Worm (Caenorhabditis elegans) whole organism, young adult: ENCODE data around the gene ndub-3.

ENCODE experiments used
- B0019.2 ChIP-seq: fragments of 200-800 bp; sonication (Bioruptor generic); conservative IDR thresholded peaks from 2 replicates; pipeline ENCODE4 v1.3.6; 2022; ENCODE audit warnings: missing genetic modification reagents, missing genetic modification characterization, missing compliant biosample characterization
- F57C9.4 ChIP-seq: sonication (generic microtip); optimal IDR thresholded peaks from 2 replicates; lab custom pipeline; 2017; ENCODE audit warnings: mild to moderate bottlenecking, missing genetic modification characterization, missing compliant biosample characterization
- K11D2.4 ChIP-seq: fragments of 200-800 bp; sonication (Bioruptor generic); IDR thresholded peaks from 2 replicates; pipeline ENCODE4 v1.3.6; 2022; ENCODE audit warnings: missing genetic modification reagents, missing genetic modification characterization, missing compliant biosample characterization
- ama-1 ChIP-seq, 3 experiments: fragments of 150-350 bp in 1 of 3; sonication (generic microtip) in 2 of 3; optimal IDR thresholded peaks; 2 replicates each; lab custom pipeline; 2014 to 2018; ENCODE audit warnings: missing biosample characterization in 2 of 3, missing genetic modification characterization in 2 of 3, missing genetic modification reagents in 2 of 3
- die-1 ChIP-seq: sonication (generic microtip); optimal IDR thresholded peaks from 2 replicates; lab custom pipeline; 2016; ENCODE audit warnings: missing genotype, mild to moderate bottlenecking, missing genetic modification characterization, missing compliant biosample characterization
- egl-44 ChIP-seq: fragments of 200-800 bp; sonication (Bioruptor generic); IDR thresholded peaks from 2 replicates; pipeline ENCODE4 v1.3.6; 2022; ENCODE audit warnings: missing genetic modification reagents, missing genetic modification characterization, missing compliant biosample characterization
- egrh-3 ChIP-seq: fragments of 200-800 bp; sonication (Bioruptor generic); IDR thresholded peaks from 2 replicates; pipeline ENCODE4 v1.3.6; 2022; ENCODE audit warnings: missing genetic modification reagents, missing genetic modification characterization, missing compliant biosample characterization
- ets-4 ChIP-seq: fragments of 200-800 bp; sonication (Bioruptor generic); optimal IDR thresholded peaks from 2 replicates; lab custom pipeline; 2018; ENCODE audit warnings: mild to moderate bottlenecking, missing genetic modification characterization, missing compliant biosample characterization
- let-607 ChIP-seq, 2 experiments: fragments of 200-800 bp in 1 of 2; sonication (Bioruptor generic) in 1 of 2; sonication (generic microtip) in 1 of 2; optimal IDR thresholded peaks; 2 replicates each; lab custom pipeline; 2016 to 2018; ENCODE audit warnings: mild to moderate bottlenecking in 2 of 2, missing compliant biosample characterization in 2 of 2, missing genetic modification characterization in 2 of 2, moderate library complexity in 2 of 2, missing genotype in 1 of 2
- mcd-1 ChIP-seq: fragments of 200-800 bp; sonication (Bioruptor generic); IDR thresholded peaks from 2 replicates; pipeline ENCODE4 v1.3.6; 2022; ENCODE audit warnings: missing genetic modification reagents, missing genetic modification characterization, missing compliant biosample characterization
- pha-4 ChIP-seq: fragments of 150-350 bp; sonication (generic microtip); optimal IDR thresholded peaks from 2 replicates; lab custom pipeline; 2014; ENCODE audit warnings: missing biosample characterization, missing genetic modification reagents, missing genetic modification characterization
- snpc-1.3 ChIP-seq: sonication (generic microtip); optimal IDR thresholded peaks from 2 replicates; lab custom pipeline; 2017; ENCODE audit warnings: missing genetic modification characterization, mild to moderate bottlenecking, missing compliant biosample characterization, antibody characterized with exemption, moderate library complexity, missing genotype, missing genetic modification reagents; ENCODE audit not compliant: insufficient read depth
- snpc-4 ChIP-seq, 5 experiments: fragments of 150-350 bp in 1 of 5; sonication (generic microtip) in 4 of 5; optimal IDR thresholded peaks; 2 replicates each; lab custom pipeline; 2014 to 2018; ENCODE audit warnings: missing genetic modification characterization in 5 of 5, missing biosample characterization in 3 of 5, antibody characterized with exemption in 2 of 5, mild to moderate bottlenecking in 2 of 5, missing compliant biosample characterization in 2 of 5, missing genotype in 2 of 5, moderate library complexity in 2 of 5, missing genetic modification reagents in 1 of 5
- unc-130 ChIP-seq: sonication (generic microtip); optimal IDR thresholded peaks from 2 replicates; lab custom pipeline; 2016; ENCODE audit warnings: missing genetic modification reagents, missing genetic modification characterization, missing compliant biosample characterization

ce11 chrII:8951270-8951669 lies 13.4 kb downstream of the ndub-3 start:
- TF ChIP-seq egrh-3 (GFP tag; lab: Robert Waterston, UW) (no peak), snpc-4 (GFP tag; optimal IDR thresholded peaks at IDR 0.05; lab: Kevin White, UChicago) (no peak), snpc-4 (tag; optimal IDR thresholded peaks at IDR 0.05; lab: Kevin White, UChicago) (no peak), ets-4 (GFP tag; lab: Kevin White, UChicago) (no peak), unc-130 (GFP tag; lab: Kevin White, UChicago) (no peak), B0019.2 (GFP tag; lab: Robert Waterston, UW) (no peak), K11D2.4 (GFP tag; lab: Robert Waterston, UW) (no peak), pha-4 (no peak), ama-1 (optimal IDR thresholded peaks at IDR 0.05; lab: Kevin White, UChicago) (no peak), ama-1 (GFP tag; optimal IDR thresholded peaks at IDR 0.05; lab: Kevin White, UChicago) (no peak), egl-44 (no peak), F57C9.4 (tag; lab: Kevin White, UChicago) (no peak), let-607 (tag; optimal IDR thresholded peaks at IDR 0.05; lab: Kevin White, UChicago) (no peak), mcd-1 (no peak), die-1 (tag; lab: Kevin White, UChicago) (no peak), snpc-1.3 (no peak)
